Fruit fly (Drosophila melanogaster) whole organism, prepupa: ENCODE measurements around the gene CG33160.

Source experiments
- Blimp-1 ChIP-seq: fragments of 200-800 bp; sonication (Bioruptor generic); optimal IDR thresholded peaks from 3 replicates; lab custom pipeline; 2017; ENCODE audit warnings: missing biosample characterization, missing genetic modification characterization, mild to moderate bottlenecking, moderate library complexity, missing genetic modification reagents
- CG10631 ChIP-seq: fragments of 200-800 bp; sonication (Bioruptor generic); optimal IDR thresholded peaks from 2 replicates; lab custom pipeline; 2016; ENCODE audit warnings: missing biosample characterization, missing genetic modification characterization
- CG10669 ChIP-seq: fragments of 200-800 bp; sonication (Bioruptor generic); optimal IDR thresholded peaks from 3 replicates; lab custom pipeline; 2018; ENCODE audit warnings: missing biosample characterization, mild to moderate bottlenecking, missing genetic modification characterization, moderate library complexity
- CG11294 ChIP-seq: fragments of 200-800 bp; sonication (Bioruptor generic); IDR thresholded peaks from 2 replicates; pipeline ENCODE4 v1.3.6; 2022; ENCODE audit warnings: missing biosample characterization, missing genetic modification characterization
- CG11762 ChIP-seq: fragments of 200-800 bp; sonication (Bioruptor generic); optimal IDR thresholded peaks from 3 replicates; lab custom pipeline; 2016; ENCODE audit warnings: missing biosample characterization, missing genetic modification characterization; ENCODE audit not compliant: insufficient read depth
- CG15336 ChIP-seq: fragments of 200-800 bp; sonication (Bioruptor generic); IDR thresholded peaks from 2 replicates; pipeline ENCODE4 v1.3.6; 2022; ENCODE audit warnings: missing biosample characterization, missing genetic modification characterization
- CG1621 ChIP-seq: fragments of 200-800 bp; sonication (Bioruptor generic); optimal IDR thresholded peaks from 3 replicates; lab custom pipeline; 2018; ENCODE audit warnings: missing biosample characterization, mild to moderate bottlenecking, missing genetic modification characterization
- CG16779 ChIP-seq: fragments of 200-800 bp; sonication (Bioruptor generic); optimal IDR thresholded peaks from 3 replicates; lab custom pipeline; 2017; ENCODE audit warnings: missing biosample characterization, mild to moderate bottlenecking, missing genetic modification characterization
- CG3032 ChIP-seq: fragments of 200-800 bp; optimal IDR thresholded peaks from 2 replicates; lab custom pipeline; 2019; ENCODE audit warnings: missing biosample characterization, mild to moderate bottlenecking, missing genetic modification characterization, moderate library complexity
- CG31627 ChIP-seq: fragments of 200-800 bp; sonication (Bioruptor generic); optimal IDR thresholded peaks from 3 replicates; lab custom pipeline; 2016; ENCODE audit warnings: missing biosample characterization, missing genetic modification characterization
- CG32006 ChIP-seq: fragments of 200-800 bp; sonication (Bioruptor generic); optimal IDR thresholded peaks from 3 replicates; lab custom pipeline; 2017; ENCODE audit warnings: missing biosample characterization, mild to moderate bottlenecking, missing genetic modification characterization
- CG34406 ChIP-seq: fragments of 200-800 bp; sonication (Bioruptor generic); optimal IDR thresholded peaks from 3 replicates; lab custom pipeline; 2016; ENCODE audit warnings: missing biosample characterization, missing genetic modification characterization
- CG3919 ChIP-seq: fragments of 200-800 bp; sonication (Bioruptor generic); optimal IDR thresholded peaks from 3 replicates; lab custom pipeline; 2016; ENCODE audit warnings: missing biosample characterization, missing genetic modification characterization
- CG4318 ChIP-seq: fragments of 200-800 bp; sonication (Bioruptor generic); optimal IDR thresholded peaks from 3 replicates; lab custom pipeline; 2017; ENCODE audit warnings: missing biosample characterization, mild to moderate bottlenecking, missing genetic modification characterization
- CG6163 ChIP-seq: fragments of 200-800 bp; sonication (Bioruptor generic); IDR thresholded peaks from 3 replicates; pipeline ENCODE4 v1.3.6; 2022; ENCODE audit warnings: missing biosample characterization, missing genetic modification characterization
- CG6792 ChIP-seq: fragments of 200-800 bp; sonication (Bioruptor generic); optimal IDR thresholded peaks from 3 replicates; lab custom pipeline; 2016; ENCODE audit warnings: missing biosample characterization, missing genetic modification characterization
- CG6808 ChIP-seq: fragments of 200-800 bp; sonication (Bioruptor generic); optimal IDR thresholded peaks from 3 replicates; lab custom pipeline; 2017; ENCODE audit warnings: missing biosample characterization, missing genetic modification characterization, mild to moderate bottlenecking, moderate library complexity, missing genetic modification reagents
- CG6854 ChIP-seq: fragments of 200-800 bp; sonication (Bioruptor generic); optimal IDR thresholded peaks from 2 replicates; lab custom pipeline; 2017; ENCODE audit warnings: missing biosample characterization, mild to moderate bottlenecking, missing genetic modification characterization
- CG7368 ChIP-seq: fragments of 200-800 bp; sonication (Bioruptor generic); optimal IDR thresholded peaks from 3 replicates; lab custom pipeline; 2016; ENCODE audit warnings: missing biosample characterization, missing genetic modification characterization
- CG8119 ChIP-seq: fragments of 200-800 bp; sonication (Bioruptor generic); IDR thresholded peaks from 3 replicates; pipeline ENCODE4 v1.3.6; 2022; ENCODE audit warnings: missing biosample characterization, missing genetic modification characterization
- CG8319 ChIP-seq: fragments of 200-800 bp; sonication (Bioruptor generic); optimal IDR thresholded peaks from 3 replicates; lab custom pipeline; 2016; ENCODE audit warnings: missing biosample characterization, missing genetic modification characterization
- CG8632 ChIP-seq: fragments of 200-800 bp; sonication (Bioruptor generic); optimal IDR thresholded peaks from 3 replicates; lab custom pipeline; 2016; ENCODE audit warnings: missing biosample characterization, missing genetic modification characterization
- Eip75B ChIP-seq: fragments of 200-800 bp; sonication (Bioruptor generic); optimal IDR thresholded peaks from 3 replicates; lab custom pipeline; 2016; ENCODE audit warnings: missing biosample characterization, missing genetic modification characterization
- Eip78C ChIP-seq: fragments of 200-800 bp; sonication (Bioruptor generic); peaks from one replicate; lab custom pipeline; 2016; ENCODE audit warnings: missing biosample characterization, missing genetic modification characterization
- Eip93F ChIP-seq: fragments of 200-800 bp; sonication (Bioruptor generic); optimal IDR thresholded peaks from 2 replicates; lab custom pipeline; 2016; ENCODE audit warnings: missing biosample characterization, mild to moderate bottlenecking, missing genetic modification characterization
- Ets21C ChIP-seq: fragments of 200-800 bp; sonication (Bioruptor generic); optimal IDR thresholded peaks from 3 replicates; lab custom pipeline; 2016; ENCODE audit warnings: missing biosample characterization, missing genetic modification characterization
- Ets96B ChIP-seq: fragments of 200-800 bp; optimal IDR thresholded peaks from 2 replicates; lab custom pipeline; 2019; ENCODE audit warnings: missing biosample characterization, mild to moderate bottlenecking, missing genetic modification characterization, moderate library complexity
- Gug ChIP-seq: fragments of 200-800 bp; sonication (Bioruptor generic); IDR thresholded peaks from 2 replicates; pipeline ENCODE4 v1.3.6; 2022; ENCODE audit warnings: missing biosample characterization, missing genetic modification characterization
- Hr38 ChIP-seq: sonication (Bioruptor generic); optimal IDR thresholded peaks from 2 replicates; lab custom pipeline; 2016; ENCODE audit warnings: missing biosample characterization, missing genetic modification characterization
- Hr4 ChIP-seq: fragments of 200-800 bp; sonication (Bioruptor generic); optimal IDR thresholded peaks from 3 replicates; lab custom pipeline; 2016; ENCODE audit warnings: missing biosample characterization, missing genetic modification characterization
- Lpt ChIP-seq: fragments of 200-800 bp; sonication (Bioruptor generic); optimal IDR thresholded peaks from 3 replicates; lab custom pipeline; 2016; ENCODE audit warnings: missing biosample characterization, missing genetic modification characterization
- Met ChIP-seq: fragments of 200-800 bp; sonication (Bioruptor generic); optimal IDR thresholded peaks from 3 replicates; lab custom pipeline; 2016; ENCODE audit warnings: missing biosample characterization, missing genetic modification characterization
- OdsH ChIP-seq: fragments of 200-800 bp; sonication (Bioruptor generic); optimal IDR thresholded peaks from 3 replicates; lab custom pipeline; 2016; ENCODE audit warnings: missing biosample characterization, missing genetic modification characterization
- Smox ChIP-seq: fragments of 200-800 bp; sonication (Bioruptor generic); optimal IDR thresholded peaks from 3 replicates; lab custom pipeline; 2016; ENCODE audit warnings: missing biosample characterization, missing genetic modification characterization
- Sox102F ChIP-seq: fragments of 200-800 bp; sonication (Bioruptor generic); optimal IDR thresholded peaks from 2 replicates; lab custom pipeline; 2016; ENCODE audit warnings: missing biosample characterization, mild to moderate bottlenecking, missing genetic modification characterization
- Sox14 ChIP-seq: fragments of 200-800 bp; sonication (Bioruptor generic); optimal IDR thresholded peaks from 3 replicates; lab custom pipeline; 2016; ENCODE audit warnings: missing biosample characterization, missing genetic modification characterization
- Sox15 ChIP-seq: fragments of 200-800 bp; sonication (Bioruptor generic); optimal IDR thresholded peaks from 3 replicates; lab custom pipeline; 2016; ENCODE audit warnings: missing biosample characterization, missing genetic modification characterization
- acj6 ChIP-seq: fragments of 200-800 bp; sonication (Bioruptor generic); optimal IDR thresholded peaks from 3 replicates; lab custom pipeline; 2016; ENCODE audit warnings: missing biosample characterization, missing genetic modification characterization
- cyc ChIP-seq: fragments of 200-800 bp; sonication (Bioruptor generic); optimal IDR thresholded peaks from 3 replicates; lab custom pipeline; 2016; ENCODE audit warnings: missing biosample characterization, missing genetic modification characterization
- dac ChIP-seq: fragments of 200-800 bp; sonication (Bioruptor generic); optimal IDR thresholded peaks from 2 replicates; lab custom pipeline; 2017; ENCODE audit warnings: missing biosample characterization, mild to moderate bottlenecking, missing genetic modification characterization
- dsx ChIP-seq: fragments of 200-800 bp; optimal IDR thresholded peaks from 3 replicates; lab custom pipeline; 2019; ENCODE audit warnings: missing biosample characterization, mild to moderate bottlenecking, missing genetic modification characterization, moderate library complexity; ENCODE audit not compliant: poor library complexity, severe bottlenecking
- esn ChIP-seq: fragments of 200-800 bp; sonication (Bioruptor generic); optimal IDR thresholded peaks from 2 replicates; lab custom pipeline; 2016; ENCODE audit warnings: missing biosample characterization, mild to moderate bottlenecking, missing genetic modification characterization, moderate library complexity
- fd85E ChIP-seq: fragments of 200-800 bp; sonication (Bioruptor generic); optimal IDR thresholded peaks from 3 replicates; lab custom pipeline; 2016; ENCODE audit warnings: missing biosample characterization, missing genetic modification characterization
- fkh ChIP-seq: fragments of 200-800 bp; sonication (Bioruptor generic); optimal IDR thresholded peaks from 3 replicates; lab custom pipeline; 2017; ENCODE audit warnings: missing biosample characterization, mild to moderate bottlenecking, missing genetic modification characterization, moderate library complexity
- lz ChIP-seq: fragments of 200-800 bp; sonication (Bioruptor generic); optimal IDR thresholded peaks from 3 replicates; lab custom pipeline; 2016; ENCODE audit warnings: missing biosample characterization, missing genetic modification characterization
- pdm3 ChIP-seq: fragments of 200-800 bp; sonication (Bioruptor generic); optimal IDR thresholded peaks from 3 replicates; lab custom pipeline; 2016; ENCODE audit warnings: missing biosample characterization, missing genetic modification characterization
- salr ChIP-seq, 2 experiments: fragments of 200-800 bp; sonication (Bioruptor generic); optimal IDR thresholded peaks; 3 replicates each; lab custom pipeline; 2016 to 2018; ENCODE audit warnings: missing biosample characterization in 2 of 2, missing genetic modification characterization in 2 of 2, mild to moderate bottlenecking in 1 of 2
- spab ChIP-seq: fragments of 200-800 bp; sonication (Bioruptor generic); optimal IDR thresholded peaks from 2 replicates; lab custom pipeline; 2017; ENCODE audit warnings: missing biosample characterization, mild to moderate bottlenecking, missing genetic modification characterization, missing genetic modification reagents
- ss ChIP-seq, 2 experiments: fragments of 200-800 bp; sonication (Bioruptor generic); optimal IDR thresholded peaks; 2 replicates in 1 of 2; 3 replicates in 1 of 2; lab custom pipeline; 2017 to 2018; ENCODE audit warnings: mild to moderate bottlenecking in 2 of 2, missing biosample characterization in 2 of 2, missing genetic modification characterization in 2 of 2, moderate library complexity in 1 of 2
- svp ChIP-seq: fragments of 200-800 bp; sonication (Bioruptor generic); peaks from one replicate; lab custom pipeline; 2016; ENCODE audit warnings: missing biosample characterization, missing genetic modification characterization
- topi ChIP-seq: fragments of 200-800 bp; sonication (Bioruptor generic); optimal IDR thresholded peaks from 3 replicates; lab custom pipeline; 2016; ENCODE audit warnings: missing biosample characterization, missing genetic modification characterization

The CG33160 gene

dm6 chr3L:3222643-3223389 lies 16.7 kb upstream of the CG33160 start, which contains the start of the genes RpL28 and eIF1:
Gene RpL28, minus strand, starts transcription at chr3L:3222960.
Gene eIF1, plus strand, starts transcription at chr3L:3223341.
- TF ChIP-seq CG6163 (peak; percentile 89), cyc (peak; percentile 91), dsx (GFP tag; lab: Kevin White, UChicago) (peak; percentile 5), Ets21C (GFP tag; lab: Kevin White, UChicago) (peak; percentile 21), CG15336 (GFP tag; lab: Robert Waterston, UW) (no peak), svp (GFP tag; lab: Kevin White, UChicago) (no peak), CG6808 (no peak), CG11762 (GFP tag; lab: Kevin White, UChicago) (no peak), CG32006 (no peak), CG6792 (GFP tag; lab: Kevin White, UChicago) (peak; percentile 79), CG3919 (GFP tag; lab: Kevin White, UChicago) (peak; percentile 25), lz (peak; percentile 91), Gug (no peak), Hr38 (no peak), Sox102F (GFP tag; lab: Kevin White, UChicago) (peak; percentile 29), CG8119 (GFP tag; lab: Robert Waterston, UW) (no peak), CG3032 (tag; lab: Kevin White, UChicago) (peak; percentile 79), Ets96B (peak; percentile 38), CG8632 (GFP tag; lab: Kevin White, UChicago) (peak; percentile 78), CG1621 (tag; lab: Kevin White, UChicago) (no peak), CG8319 (GFP tag; lab: Kevin White, UChicago) (peak; percentile 84), salr (GFP tag; optimal IDR thresholded peaks at IDR 0.05; lab: Kevin White, UChicago) (peak; percentile 65 to 91), Sox14 (GFP tag; lab: Kevin White, UChicago) (peak; percentile 75), spab (GFP tag; lab: Kevin White, UChicago) (no peak), fd85E (peak; percentile 31), Met (GFP tag; lab: Kevin White, UChicago) (peak; percentile 69), ss (GFP tag; optimal IDR thresholded peaks at IDR 0.05; lab: Kevin White, UChicago) (peak; percentile 29 to 89), esn (GFP tag; lab: Kevin White, UChicago) (peak; percentile 92), CG11294 (peak; percentile 32), dac (GFP tag; lab: Kevin White, UChicago) (peak; percentile 78), CG31627 (GFP tag; lab: Kevin White, UChicago) (peak; percentile 90), fkh (GFP tag; lab: Kevin White, UChicago) (peak; percentile 34), CG4318 (GFP tag; lab: Kevin White, UChicago) (no peak), Sox15 (GFP tag; lab: Kevin White, UChicago) (peak; percentile 68), CG7368 (GFP tag; lab: Kevin White, UChicago) (no peak), CG6854 (peak; percentile 93), CG10631 (GFP tag; lab: Kevin White, UChicago) (peak; percentile 77), Smox (GFP tag; lab: Kevin White, UChicago) (no peak), topi (GFP tag; lab: Kevin White, UChicago) (peak; percentile 86), Lpt (no peak), Eip93F (no peak), pdm3 (GFP tag; lab: Kevin White, UChicago) (peak; percentile 88), Eip78C (GFP tag; lab: Kevin White, UChicago) (peak; percentile 96), CG34406 (peak; percentile 83), acj6 (GFP tag; lab: Kevin White, UChicago) (peak; percentile 88), Blimp-1 (peak; percentile 86), CG16779 (tag; lab: Kevin White, UChicago) (peak; percentile 77), OdsH (GFP tag; lab: Kevin White, UChicago) (no peak), Hr4 (GFP tag; lab: Kevin White, UChicago) (no peak), CG10669 (peak; percentile 31), Eip75B (GFP tag; lab: Kevin White, UChicago) (peak; percentile 68)
